Fruit fly (Drosophila melanogaster) whole organism, adult: ENCODE data around the gene CG7381.

Source experiments
- CG11617 ChIP-seq: fragments of 200-800 bp; sonication (Bioruptor generic); optimal IDR thresholded peaks from 2 replicates; lab custom pipeline; 2017; ENCODE audit warnings: mild to moderate bottlenecking, missing biosample characterization, missing genetic modification reagents, missing genetic modification characterization
- CG12768 ChIP-seq: fragments of 200-800 bp; sonication (Bioruptor generic); optimal IDR thresholded peaks from 2 replicates; lab custom pipeline; 2017; ENCODE audit warnings: missing biosample characterization, missing genetic modification characterization, mild to moderate bottlenecking, moderate library complexity, missing genetic modification reagents
- CG14711 ChIP-seq: fragments of 200-800 bp; sonication (Bioruptor generic); optimal IDR thresholded peaks from 2 replicates; lab custom pipeline; 2018; ENCODE audit warnings: missing biosample characterization, mild to moderate bottlenecking, missing genetic modification characterization, moderate library complexity
- CG1620 ChIP-seq: fragments of 200-800 bp; sonication (Bioruptor generic); optimal IDR thresholded peaks from 2 replicates; lab custom pipeline; 2016; ENCODE audit warnings: missing biosample characterization, missing genetic modification characterization
- CG33017 ChIP-seq: fragments of 200-800 bp; sonication (Bioruptor generic); optimal IDR thresholded peaks from 2 replicates; lab custom pipeline; 2018; ENCODE audit warnings: missing biosample characterization, mild to moderate bottlenecking, missing genetic modification characterization, moderate library complexity
- CG5204 ChIP-seq: fragments of 200-800 bp; sonication (Bioruptor generic); optimal IDR thresholded peaks from 2 replicates; lab custom pipeline; 2016; ENCODE audit warnings: missing biosample characterization, missing genetic modification characterization
- CG7045 ChIP-seq: fragments of 200-800 bp; sonication (Bioruptor generic); optimal IDR thresholded peaks from 2 replicates; lab custom pipeline; 2017; ENCODE audit warnings: missing biosample characterization, mild to moderate bottlenecking, missing genetic modification characterization
- CG7101 ChIP-seq: fragments of 200-800 bp; sonication (Bioruptor generic); optimal IDR thresholded peaks from 2 replicates; lab custom pipeline; 2018; ENCODE audit warnings: missing biosample characterization, mild to moderate bottlenecking, missing genetic modification characterization, moderate library complexity
- Clk ChIP-seq: fragments of 200-800 bp; sonication (Bioruptor generic); optimal IDR thresholded peaks from 2 replicates; lab custom pipeline; 2017; ENCODE audit warnings: missing biosample characterization, missing genetic modification characterization
- Crg-1 ChIP-seq: fragments of 200-800 bp; sonication (Bioruptor generic); optimal IDR thresholded peaks from 2 replicates; lab custom pipeline; 2016; ENCODE audit warnings: missing biosample characterization, missing genetic modification characterization
- Hr96 ChIP-seq: fragments of 200-800 bp; sonication (Bioruptor generic); optimal IDR thresholded peaks from 2 replicates; lab custom pipeline; 2016; ENCODE audit warnings: missing biosample characterization, missing genetic modification characterization
- Mnt ChIP-seq: fragments of 200-800 bp; sonication (Bioruptor generic); optimal IDR thresholded peaks from 2 replicates; lab custom pipeline; 2016; ENCODE audit warnings: missing biosample characterization, mild to moderate bottlenecking, missing genetic modification characterization
- bab1 ChIP-seq: fragments of 200-800 bp; sonication (Bioruptor generic); optimal IDR thresholded peaks from 3 replicates; lab custom pipeline; 2019; ENCODE audit warnings: missing biosample characterization, mild to moderate bottlenecking, missing genetic modification characterization, moderate library complexity
- cic ChIP-seq: fragments of 200-800 bp; sonication (Bioruptor generic); optimal IDR thresholded peaks from 2 replicates; lab custom pipeline; 2017; ENCODE audit warnings: missing biosample characterization, mild to moderate bottlenecking, missing genetic modification characterization, moderate library complexity
- cnc ChIP-seq, 2 experiments: fragments of >200 bp; optimal IDR thresholded peaks; 2 replicates each; lab custom pipeline; 2017
- kay ChIP-seq: fragments of 200-800 bp; sonication (Bioruptor generic); peaks from one replicate; lab custom pipeline; 2016; ENCODE audit warnings: missing biosample characterization, missing genetic modification characterization, borderline replicate concordance
- ovo ChIP-seq: fragments of 200-800 bp; sonication (Bioruptor generic); optimal IDR thresholded peaks from 2 replicates; lab custom pipeline; 2016; ENCODE audit warnings: missing biosample characterization, missing genetic modification characterization
- pad ChIP-seq: fragments of 200-800 bp; sonication (Bioruptor generic); optimal IDR thresholded peaks from 3 replicates; lab custom pipeline; 2017; ENCODE audit warnings: missing biosample characterization, missing genetic modification characterization, mild to moderate bottlenecking, moderate library complexity, missing genetic modification reagents
- tj ChIP-seq: fragments of 200-800 bp; sonication (Bioruptor generic); optimal IDR thresholded peaks from 3 replicates; lab custom pipeline; 2017; ENCODE audit warnings: missing biosample characterization, mild to moderate bottlenecking, missing genetic modification characterization, moderate library complexity
- toe ChIP-seq: fragments of 200-800 bp; sonication (Bioruptor generic); optimal IDR thresholded peaks from 2 replicates; lab custom pipeline; 2016; ENCODE audit warnings: missing biosample characterization, missing genetic modification characterization

The CG7381 gene

dm6 chr3R:12997550-12998233 lies 20.4 kb upstream of the CG7381 start, which contains the start of the genes CG17327, CG44194 and CG7518:
Gene CG17327 (minus strand): TSS chr3R:12997726.
Gene CG44194 (minus strand): TSS chr3R:12997726.
Gene CG7518 (plus strand): TSS chr3R:12998089.
- TF ChIP-seq CG11617 (peak; percentile 34), tj (GFP tag; lab: Kevin White, UChicago) (peak; percentile 17), pad (GFP tag; lab: Kevin White, UChicago) (no peak), kay (GFP tag; lab: Kevin White, UChicago) (no peak), CG12768 (GFP tag; lab: Kevin White, UChicago) (no peak), bab1 (GFP tag; lab: Kevin White, UChicago) (peak; percentile 5), CG14711 (tag; lab: Kevin White, UChicago) (peak; percentile 84), cic (GFP tag; lab: Kevin White, UChicago) (peak; percentile 14), CG7045 (GFP tag; lab: Kevin White, UChicago) (no peak), CG1620 (GFP tag; lab: Kevin White, UChicago) (no peak), CG5204 (GFP tag; lab: Kevin White, UChicago) (no peak), Clk (GFP tag; lab: Kevin White, UChicago) (no peak), Hr96 (GFP tag; lab: Kevin White, UChicago) (peak; percentile 52), Crg-1 (GFP tag; lab: Kevin White, UChicago) (no peak), CG33017 (tag; lab: Kevin White, UChicago) (no peak), toe (GFP tag; lab: Kevin White, UChicago) (peak; percentile 27), CG7101 (tag; lab: Kevin White, UChicago) (no peak), ovo (GFP tag; lab: Kevin White, UChicago) (no peak), cnc (optimal IDR thresholded peaks at IDR 0.05; lab: Kevin White, UChicago) (no peak), Mnt (peak; percentile 56)

dm6 chr3R:12995522-12995921 lies 18.3 kb upstream of the CG7381 start, which contains the start of gene CG7488:
Gene CG7488 (plus strand): TSS chr3R:12995620.
- TF ChIP-seq bab1 (GFP tag; lab: Kevin White, UChicago) (peak; percentile 44), toe (GFP tag; lab: Kevin White, UChicago) (no peak), CG5204 (GFP tag; lab: Kevin White, UChicago) (no peak)

DNA sequence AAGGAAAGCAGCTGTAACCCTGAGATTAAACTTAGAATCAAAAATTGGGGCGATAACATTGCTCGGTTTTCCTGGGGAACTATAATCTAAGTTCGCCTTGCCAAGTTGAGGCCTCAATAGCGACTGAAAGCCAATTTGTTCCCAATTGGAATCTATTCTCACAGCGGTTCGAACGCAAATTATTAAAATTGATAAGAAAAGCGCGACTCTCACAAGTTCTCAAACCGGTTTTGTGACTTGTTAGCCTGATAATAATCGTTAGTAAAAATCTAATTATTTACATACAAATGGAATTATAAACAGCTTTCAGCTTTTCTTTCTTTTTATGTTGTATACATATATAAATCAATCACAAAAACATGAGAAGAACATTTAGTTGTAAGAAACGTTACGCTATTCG lies 17.8 kb upstream of the CG7381 start, which contains the start of gene yellow-f2:
Gene yellow-f2 (minus strand): TSS at position 101 of the 400 bp plus-strand sequence.
- TF ChIP-seq CG7045 (GFP tag; lab: Kevin White, UChicago) (no peak), CG7101 (tag; lab: Kevin White, UChicago) (no peak), Hr96 (GFP tag; lab: Kevin White, UChicago) (no peak), Crg-1 (GFP tag; lab: Kevin White, UChicago) (no peak), CG11617 (no peak), kay (GFP tag; lab: Kevin White, UChicago) (no peak), CG5204 (GFP tag; lab: Kevin White, UChicago) (no peak), bab1 (GFP tag; lab: Kevin White, UChicago) (no peak), Mnt (no peak), CG33017 (tag; lab: Kevin White, UChicago) (no peak), pad (GFP tag; lab: Kevin White, UChicago) (no peak), CG1620 (GFP tag; lab: Kevin White, UChicago) (no peak)

dm6 chr3R:12993018-12993417 lies 15.7 kb upstream of the CG7381 start, which contains the start of gene yellow-f:
Gene yellow-f (minus strand): TSS chr3R:12993201.
- TF ChIP-seq bab1 (GFP tag; lab: Kevin White, UChicago) (no peak), CG14711 (tag; lab: Kevin White, UChicago) (no peak), tj (GFP tag; lab: Kevin White, UChicago) (no peak), CG12768 (GFP tag; lab: Kevin White, UChicago) (no peak), Hr96 (GFP tag; lab: Kevin White, UChicago) (no peak), Clk (GFP tag; lab: Kevin White, UChicago) (no peak), toe (GFP tag; lab: Kevin White, UChicago) (no peak), Crg-1 (GFP tag; lab: Kevin White, UChicago) (no peak), cic (GFP tag; lab: Kevin White, UChicago) (no peak), CG33017 (tag; lab: Kevin White, UChicago) (no peak), kay (GFP tag; lab: Kevin White, UChicago) (no peak), cnc (optimal IDR thresholded peaks at IDR 0.05; lab: Kevin White, UChicago) (no peak), CG7101 (tag; lab: Kevin White, UChicago) (no peak)

dm6 chr3R:12988411-12988810 lies 11.1 kb upstream of the CG7381 start, which contains the start of gene CG14383:
Gene CG14383 (minus strand): TSS chr3R:12988511.
- TF ChIP-seq CG1620 (GFP tag; lab: Kevin White, UChicago): no peak
- no peak for TF ChIP-seq CG14711 (tag; lab: Kevin White, UChicago)
- no peak for TF ChIP-seq toe (GFP tag; lab: Kevin White, UChicago)
- TF ChIP-seq CG7045 (GFP tag; lab: Kevin White, UChicago): no peak
- no peak for TF ChIP-seq cic (GFP tag; lab: Kevin White, UChicago)
- no peak for TF ChIP-seq Mnt
- no peak for TF ChIP-seq CG33017 (tag; lab: Kevin White, UChicago)
- no peak for TF ChIP-seq CG5204 (GFP tag; lab: Kevin White, UChicago)
- TF ChIP-seq tj (GFP tag; lab: Kevin White, UChicago): no peak
- no peak for TF ChIP-seq Hr96 (GFP tag; lab: Kevin White, UChicago)
- TF ChIP-seq CG7101 (tag; lab: Kevin White, UChicago): no peak
- no peak for TF ChIP-seq CG12768 (GFP tag; lab: Kevin White, UChicago)
- no peak for TF ChIP-seq cnc (optimal IDR thresholded peaks at IDR 0.05; lab: Kevin White, UChicago)
